Worm (Caenorhabditis elegans): ENCODE results near the gene K02F6.4.
"Not testable (repeated sequence)": the region's sequence is repeated elsewhere in the genome, so short reads cannot be mapped to it uniquely, and the experiment has no call there.

DNA sequence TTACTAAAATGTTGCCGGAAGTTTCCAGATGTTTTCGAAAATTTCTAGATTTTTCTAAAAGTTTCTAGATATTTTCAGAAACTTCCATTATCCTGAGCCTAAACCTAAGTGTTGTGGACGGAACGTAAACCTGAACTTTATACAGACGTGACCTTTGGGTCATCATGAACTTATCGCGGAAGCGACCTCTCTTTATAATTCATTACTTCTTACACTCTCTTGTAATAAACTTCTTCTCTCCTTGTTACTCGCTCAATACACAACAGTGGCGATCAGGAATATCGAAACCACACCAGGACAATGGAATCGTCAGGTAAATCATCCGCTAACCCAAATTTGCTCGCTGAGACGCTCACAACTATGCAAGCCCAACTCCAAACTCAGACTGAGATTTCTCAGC lies 15.4 kb downstream of the K02F6.4 start, which contains the start of gene K02F6.1:
- not testable (repeated sequence) for TF ChIP-seq nhr-129 (tag; optimal IDR thresholded peaks at IDR 0.05); unc-55 (GFP tag; optimal IDR thresholded peaks at IDR 0.05); Y55F3AM.14 (GFP tag; optimal IDR thresholded peaks at IDR 0.05); ceh-16 (tag; optimal IDR thresholded peaks at IDR 0.05); zag-1 (tag; optimal IDR thresholded peaks at IDR 0.05); nhr-237 (tag; optimal IDR thresholded peaks at IDR 0.05); aly-2 (tag; optimal IDR thresholded peaks at IDR 0.05)
